Fruit fly (Drosophila melanogaster) whole organism, embryonic: ENCODE data around the gene Rnp4F.

Source experiments
- ATbp ChIP-seq: fragments of 200-800 bp; sonication (Bioruptor generic); optimal IDR thresholded peaks from 2 replicates; lab custom pipeline; 2017; ENCODE audit warnings: missing biosample characterization, mild to moderate bottlenecking, missing genetic modification characterization, missing genetic modification reagents
- Adf1 ChIP-seq: fragments of 200-800 bp; sonication (Bioruptor generic); IDR thresholded peaks from 2 replicates; pipeline ENCODE4 v1.3.6; 2022; ENCODE audit warnings: missing biosample characterization, missing genetic modification characterization
- Atf3 ChIP-seq: fragments of 200-800 bp; sonication (Bioruptor generic); optimal IDR thresholded peaks from 3 replicates; lab custom pipeline; 2016; ENCODE audit warnings: missing biosample characterization, missing genetic modification characterization
- B-H2 ChIP-seq: fragments of 200-800 bp; sonication (Bioruptor generic); optimal IDR thresholded peaks from 2 replicates; lab custom pipeline; 2018; ENCODE audit warnings: missing biosample characterization, mild to moderate bottlenecking, missing genetic modification characterization
- CG10209 ChIP-seq: fragments of 200-800 bp; sonication (Bioruptor generic); optimal IDR thresholded peaks from 3 replicates; lab custom pipeline; 2017; ENCODE audit warnings: missing biosample characterization, mild to moderate bottlenecking, missing genetic modification characterization, missing genetic modification reagents
- CG13775 ChIP-seq: fragments of 200-800 bp; sonication (Bioruptor generic); optimal IDR thresholded peaks from 3 replicates; lab custom pipeline; 2017; ENCODE audit warnings: missing biosample characterization, mild to moderate bottlenecking, missing genetic modification characterization
- CG14965 ChIP-seq: fragments of 200-800 bp; sonication (Bioruptor generic); optimal IDR thresholded peaks from 2 replicates; lab custom pipeline; 2016; ENCODE audit warnings: missing biosample characterization, missing genetic modification characterization, borderline replicate concordance
- CG1529 ChIP-seq: fragments of 200-800 bp; sonication (Bioruptor generic); optimal IDR thresholded peaks from 3 replicates; lab custom pipeline; 2018; ENCODE audit warnings: missing biosample characterization, missing genetic modification characterization
- CG15696 ChIP-seq: fragments of 200-800 bp; sonication (Bioruptor generic); optimal IDR thresholded peaks from 2 replicates; lab custom pipeline; 2019; ENCODE audit warnings: missing biosample characterization, mild to moderate bottlenecking, missing genetic modification characterization, moderate library complexity
- CG17361 ChIP-seq: fragments of 200-800 bp; sonication (Bioruptor generic); IDR thresholded peaks from 3 replicates; pipeline ENCODE4 v1.3.6; 2022; ENCODE audit warnings: missing biosample characterization, missing genetic modification characterization
- CG1832 ChIP-seq: fragments of 200-800 bp; sonication (Bioruptor generic); optimal IDR thresholded peaks from 2 replicates; lab custom pipeline; 2017; ENCODE audit warnings: missing biosample characterization, mild to moderate bottlenecking, missing genetic modification characterization, inconsistent platforms
- CG18476 ChIP-seq: fragments of 200-800 bp; sonication (Bioruptor generic); optimal IDR thresholded peaks from 2 replicates; lab custom pipeline; 2016; ENCODE audit warnings: missing biosample characterization, mild to moderate bottlenecking, missing genetic modification characterization
- CG30431 ChIP-seq: fragments of 200-800 bp; sonication (Bioruptor generic); optimal IDR thresholded peaks from 2 replicates; lab custom pipeline; 2017; ENCODE audit warnings: missing biosample characterization, missing genetic modification characterization
- CG31441 ChIP-seq: fragments of 200-800 bp; sonication (Bioruptor generic); IDR thresholded peaks from 2 replicates; pipeline ENCODE4 v1.3.6; 2022; ENCODE audit warnings: missing biosample characterization, missing genetic modification characterization
- CG34376 ChIP-seq: fragments of 200-800 bp; sonication (Bioruptor generic); optimal IDR thresholded peaks from 2 replicates; lab custom pipeline; 2018; ENCODE audit warnings: missing biosample characterization, mild to moderate bottlenecking, missing genetic modification characterization
- CG42726 ChIP-seq: fragments of 200-800 bp; sonication (Bioruptor generic); IDR thresholded peaks from 2 replicates; pipeline ENCODE4 v1.3.6; 2022; ENCODE audit warnings: missing biosample characterization, missing genetic modification characterization; ENCODE audit not compliant: partially characterized antibody
- CG4730 ChIP-seq: fragments of 200-800 bp; sonication (Bioruptor generic); IDR thresholded peaks from 2 replicates; pipeline ENCODE4 v1.3.6; 2022; ENCODE audit warnings: missing biosample characterization, missing genetic modification characterization
- CG6765 ChIP-seq: fragments of 200-800 bp; sonication (Bioruptor generic); optimal IDR thresholded peaks from 3 replicates; lab custom pipeline; 2017; ENCODE audit warnings: missing biosample characterization, mild to moderate bottlenecking, missing genetic modification characterization
- CG7928 ChIP-seq: fragments of 200-800 bp; sonication (Bioruptor generic); optimal IDR thresholded peaks from 2 replicates; lab custom pipeline; 2017; ENCODE audit warnings: missing biosample characterization, mild to moderate bottlenecking, missing genetic modification characterization
- CG8290 ChIP-seq, 3 experiments: fragments of 200-800 bp; sonication (Bioruptor generic); optimal IDR thresholded peaks; 2 replicates each; lab custom pipeline; 2016 to 2019; ENCODE audit warnings: missing biosample characterization in 3 of 3, missing genetic modification characterization in 3 of 3, mild to moderate bottlenecking in 2 of 3, moderate library complexity in 1 of 3
- CG8478 ChIP-seq: fragments of >200 bp; optimal IDR thresholded peaks from 2 replicates; lab custom pipeline; 2018
- CG9609 ChIP-seq: fragments of 200-800 bp; sonication (Bioruptor generic); optimal IDR thresholded peaks from 3 replicates; lab custom pipeline; 2016; ENCODE audit warnings: missing biosample characterization, missing genetic modification characterization
- CG9727 ChIP-seq: fragments of 200-800 bp; sonication (Bioruptor generic); optimal IDR thresholded peaks from 3 replicates; lab custom pipeline; 2017; ENCODE audit warnings: missing biosample characterization, mild to moderate bottlenecking, missing genetic modification characterization
- CG9876 ChIP-seq: fragments of 200-800 bp; sonication (Bioruptor generic); optimal IDR thresholded peaks from 2 replicates; lab custom pipeline; 2016; ENCODE audit warnings: missing biosample characterization, missing genetic modification characterization
- Camta ChIP-seq: fragments of 200-800 bp; sonication (Bioruptor generic); optimal IDR thresholded peaks from 2 replicates; lab custom pipeline; 2016; ENCODE audit warnings: missing biosample characterization, missing genetic modification characterization
- Dfd ChIP-seq, 2 experiments: fragments of >200 bp; optimal IDR thresholded peaks; 2 replicates each; lab custom pipeline; 2017; ENCODE audit warnings: missing biosample characterization in 2 of 2, missing genetic modification characterization in 2 of 2
- Dip3 ChIP-seq: fragments of 200-800 bp; sonication (Bioruptor generic); optimal IDR thresholded peaks from 3 replicates; lab custom pipeline; 2016; ENCODE audit warnings: missing biosample characterization, missing genetic modification characterization
- ERR ChIP-seq: fragments of 200-800 bp; sonication (Bioruptor generic); optimal IDR thresholded peaks from 2 replicates; lab custom pipeline; 2016; ENCODE audit warnings: missing biosample characterization, missing genetic modification characterization
- Hr39 ChIP-seq: fragments of >200 bp; optimal IDR thresholded peaks from 2 replicates; lab custom pipeline; 2017
- NC2α ChIP-seq: fragments of 200-800 bp; sonication (Bioruptor generic); optimal IDR thresholded peaks from 2 replicates; lab custom pipeline; 2016; ENCODE audit warnings: missing biosample characterization, missing genetic modification characterization
- Sox100B ChIP-seq: fragments of 200-800 bp; sonication (Bioruptor generic); optimal IDR thresholded peaks from 3 replicates; lab custom pipeline; 2018; ENCODE audit warnings: missing biosample characterization, mild to moderate bottlenecking, missing genetic modification characterization
- Spps ChIP-seq: fragments of 200-800 bp; sonication (Bioruptor generic); optimal IDR thresholded peaks from 2 replicates; lab custom pipeline; 2018; ENCODE audit warnings: missing biosample characterization, mild to moderate bottlenecking, missing genetic modification characterization
- ac ChIP-seq: fragments of 200-800 bp; sonication (Bioruptor generic); optimal IDR thresholded peaks from 3 replicates; lab custom pipeline; 2017; ENCODE audit warnings: missing biosample characterization, mild to moderate bottlenecking, missing genetic modification characterization
- bigmax ChIP-seq: fragments of 200-800 bp; sonication (Bioruptor generic); optimal IDR thresholded peaks from 2 replicates; lab custom pipeline; 2018; ENCODE audit warnings: missing biosample characterization, mild to moderate bottlenecking, missing genetic modification characterization
- br ChIP-seq: fragments of >200 bp; optimal IDR thresholded peaks from 2 replicates; lab custom pipeline; 2017
- chif ChIP-seq, 2 experiments: fragments of 200-800 bp; sonication (Bioruptor generic); optimal IDR thresholded peaks; 3 replicates each; lab custom pipeline; 2016; ENCODE audit warnings: missing biosample characterization in 2 of 2, missing genetic modification characterization in 2 of 2
- dysf ChIP-seq: fragments of 200-800 bp; sonication (Bioruptor generic); IDR thresholded peaks from 3 replicates; pipeline ENCODE4 v1.3.6; 2022; ENCODE audit warnings: missing biosample characterization, missing genetic modification characterization
- emc ChIP-seq: fragments of 200-800 bp; sonication (Bioruptor generic); optimal IDR thresholded peaks from 2 replicates; lab custom pipeline; 2016; ENCODE audit warnings: missing biosample characterization, missing genetic modification characterization
- fd3F ChIP-seq: fragments of 200-800 bp; sonication (Bioruptor generic); optimal IDR thresholded peaks from 2 replicates; lab custom pipeline; 2018; ENCODE audit warnings: missing biosample characterization, mild to moderate bottlenecking, missing genetic modification characterization, moderate library complexity
- gem ChIP-seq: fragments of 200-800 bp; sonication (Bioruptor generic); optimal IDR thresholded peaks from 2 replicates; lab custom pipeline; 2019; ENCODE audit warnings: missing biosample characterization, mild to moderate bottlenecking, missing genetic modification characterization, moderate library complexity
- grau ChIP-seq: fragments of 200-800 bp; optimal IDR thresholded peaks from 3 replicates; lab custom pipeline; 2019; ENCODE audit warnings: missing biosample characterization, mild to moderate bottlenecking, missing genetic modification characterization, moderate library complexity
- gro ChIP-seq: fragments of 200-800 bp; sonication (Bioruptor generic); optimal IDR thresholded peaks from 2 replicates; lab custom pipeline; 2016; ENCODE audit warnings: missing biosample characterization, missing genetic modification characterization
- hbn ChIP-seq: fragments of 200-800 bp; sonication (Bioruptor generic); IDR thresholded peaks from 2 replicates; pipeline ENCODE4 v1.3.6; 2022; ENCODE audit warnings: missing biosample characterization, missing genetic modification characterization; ENCODE audit not compliant: partially characterized antibody
- lilli ChIP-seq: fragments of 200-800 bp; sonication (Bioruptor generic); optimal IDR thresholded peaks from 3 replicates; lab custom pipeline; 2016; ENCODE audit warnings: missing biosample characterization, missing genetic modification characterization
- mirr ChIP-seq: fragments of 200-800 bp; sonication (Bioruptor generic); optimal IDR thresholded peaks from 3 replicates; lab custom pipeline; 2018; ENCODE audit warnings: missing biosample characterization, mild to moderate bottlenecking, missing genetic modification characterization
- nau ChIP-seq: fragments of 200-800 bp; sonication (Bioruptor generic); optimal IDR thresholded peaks from 3 replicates; lab custom pipeline; 2017; ENCODE audit warnings: missing biosample characterization, mild to moderate bottlenecking, missing genetic modification characterization, missing genetic modification reagents
- otp ChIP-seq: fragments of 200-800 bp; sonication (Bioruptor generic); IDR thresholded peaks from 3 replicates; pipeline ENCODE4, ENCODE4 v1.3.6; 2022; ENCODE audit warnings: missing biosample characterization, missing genetic modification characterization
- repo ChIP-seq: fragments of 200-800 bp; sonication (Bioruptor generic); optimal IDR thresholded peaks from 2 replicates; lab custom pipeline; 2016; ENCODE audit warnings: missing biosample characterization, missing genetic modification characterization
- rib ChIP-seq: fragments of 200-800 bp; sonication (Bioruptor generic); IDR thresholded peaks from 2 replicates; pipeline ENCODE4 v1.3.6; 2022; ENCODE audit warnings: missing biosample characterization, missing genetic modification characterization
- slou ChIP-seq: fragments of 200-800 bp; sonication (Bioruptor generic); optimal IDR thresholded peaks from 3 replicates; lab custom pipeline; 2016; ENCODE audit warnings: missing biosample characterization, missing genetic modification characterization
- ssp ChIP-seq: fragments of 200-800 bp; sonication (Bioruptor generic); IDR thresholded peaks from 2 replicates; pipeline ENCODE4 v1.3.6; 2022; ENCODE audit warnings: missing biosample characterization, missing genetic modification characterization
- zen2 ChIP-seq: fragments of 200-800 bp; sonication (Bioruptor generic); IDR thresholded peaks from 3 replicates; pipeline ENCODE4 v1.3.6; 2022; ENCODE audit warnings: missing biosample characterization, missing genetic modification characterization; ENCODE audit not compliant: partially characterized antibody

Gene Rnp4F

dm6 chrX:5311838-5312339, 10.6 kb downstream of the Rnp4F start, which contains the start of the genes TrxT and dhd (continued):
- TF ChIP-seq CG9876 (no peak), emc (no peak), CG30431 (GFP tag; lab: Kevin White, UChicago) (no peak), Camta (GFP tag; lab: Kevin White, UChicago) (peak; percentile 3), chif (GFP tag; optimal IDR thresholded peaks at IDR 0.05; lab: Kevin White, UChicago) (no peak), ac (GFP tag; lab: Kevin White, UChicago) (no peak), nau (no peak), hbn (GFP tag; lab: Robert Waterston, UW) (peak; percentile 46; the same call in 1 of the 2 replicates), otp (no peak), CG31441 (GFP tag; lab: Robert Waterston, UW) (no peak), Spps (tag; lab: Kevin White, UChicago) (no peak), gem (tag; lab: Kevin White, UChicago) (no peak), ERR (GFP tag; lab: Kevin White, UChicago) (no peak), zen2 (GFP tag; lab: Robert Waterston, UW) (no peak; the same call in 2 of the 3 replicates), mirr (GFP tag; lab: Kevin White, UChicago) (peak; percentile 25), CG9727 (GFP tag; lab: Kevin White, UChicago) (peak; percentile 21), CG14965 (GFP tag; lab: Kevin White, UChicago) (no peak), gro (GFP tag; lab: Kevin White, UChicago) (no peak), ssp (peak; percentile 21; the same call in 1 of the 2 replicates), Dfd (GFP tag; optimal IDR thresholded peaks at IDR 0.05; lab: Kevin White, UChicago) (no peak), slou (GFP tag; lab: Kevin White, UChicago) (no peak), CG1832 (GFP tag; lab: Kevin White, UChicago) (no peak), Sox100B (GFP tag; lab: Kevin White, UChicago) (no peak), CG34376 (GFP tag; lab: Kevin White, UChicago) (no peak), CG8290 (GFP tag; optimal IDR thresholded peaks at IDR 0.05; lab: Kevin White, UChicago) (peak; percentile 81), CG8290 (tag; optimal IDR thresholded peaks at IDR 0.05; lab: Kevin White, UChicago) (peak; percentile 72 to 93), B-H2 (GFP tag; lab: Kevin White, UChicago) (no peak), CG18476 (GFP tag; lab: Kevin White, UChicago) (no peak), Atf3 (no peak), CG6765 (GFP tag; lab: Kevin White, UChicago) (peak; percentile 36), CG13775 (GFP tag; lab: Kevin White, UChicago) (peak; percentile 20), grau (tag; lab: Kevin White, UChicago) (peak; percentile 22), CG9609 (GFP tag; lab: Kevin White, UChicago) (no peak), CG10209 (peak; percentile 23), fd3F (GFP tag; lab: Kevin White, UChicago) (no peak), CG17361 (GFP tag; lab: Robert Waterston, UW) (no peak), rib (GFP tag; lab: Robert Waterston, UW) (0 out of 2 replicates have a peak, but pooled peaks have one; percentile 43), Adf1 (GFP tag; lab: Robert Waterston, UW) (peak; percentile 37; the same call in 1 of the 2 replicates), ATbp (no peak), CG4730 (GFP tag; lab: Robert Waterston, UW) (no peak), CG1529 (GFP tag; lab: Kevin White, UChicago) (peak; percentile 10), Dip3 (GFP tag; lab: Kevin White, UChicago) (no peak), CG8478 (lab: Kevin White, UChicago) (no peak), lilli (no peak), Hr39 (lab: Kevin White, UChicago) (no peak), NC2α (GFP tag; lab: Kevin White, UChicago) (no peak), CG15696 (tag; lab: Kevin White, UChicago) (no peak), CG7928 (GFP tag; lab: Kevin White, UChicago) (no peak), repo (GFP tag; lab: Kevin White, UChicago) (no peak), dysf (GFP tag; lab: Robert Waterston, UW) (0 out of 3 replicates have a peak, but pooled peaks have one; percentile 29), CG42726 (GFP tag; lab: Robert Waterston, UW) (no peak), br (lab: Kevin White, UChicago) (no peak), bigmax (GFP tag; lab: Kevin White, UChicago) (no peak)
